Worm (Caenorhabditis elegans): ENCODE data around the gene Y26E6A.3.

Y26E6A.3 gene

ce11 chrX:13936719-13937118 is 27.0 kb upstream of the Y26E6A.3 start:
- no peak for TF ChIP-seq F44E2.7 (GFP tag; IDR thresholded peaks at IDR 0.05)
- no peak for TF ChIP-seq egl-43 (GFP tag; IDR thresholded peaks at IDR 0.05)
- TF ChIP-seq F49E8.2 (tag; optimal IDR thresholded peaks at IDR 0.05; ENCODE audit: borderline replicate concordance) = no peak
- peak; percentile 50 for TF ChIP-seq mxl-3 (GFP tag; optimal IDR thresholded peaks at IDR 0.05)
- peak in 1 of 2 experiments; percentile 79 for TF ChIP-seq unc-62 (GFP tag; optimal IDR thresholded peaks at IDR 0.05 in 1 of 2)
- TF ChIP-seq unc-62 (tag; optimal IDR thresholded peaks at IDR 0.05) = no peak
- TF ChIP-seq egl-27 (tag; optimal IDR thresholded peaks at IDR 0.05) = no peak
- TF ChIP-seq nhr-42 (GFP tag; IDR thresholded peaks at IDR 0.05) = no peak
- TF ChIP-seq nhr-28 (tag; optimal IDR thresholded peaks at IDR 0.05) = peak; percentile 4
- TF ChIP-seq hlh-11 (tag; optimal IDR thresholded peaks at IDR 0.05) = peak; percentile 23
- no peak for TF ChIP-seq daf-8 (GFP tag; IDR thresholded peaks at IDR 0.05)
- no peak for TF ChIP-seq snpc-4 (tag; optimal IDR thresholded peaks at IDR 0.05)

ce11 chrX:13935615-13936014 is 25.9 kb upstream of the Y26E6A.3 start:
- TF ChIP-seq set-16 (GFP tag; IDR thresholded peaks at IDR 0.05) (peak; percentile 83), ceh-44 (GFP tag; IDR thresholded peaks at IDR 0.05) (0 out of 2 replicates have a peak, but pooled peaks have one; percentile 9)

ce11 chrX:13934574-13934973 is 24.8 kb upstream of the Y26E6A.3 start, which contains the start of gene elt-3:
TSS of gene elt-3 (plus strand) at chrX:13934874.
- TF ChIP-seq ceh-62 (tag; optimal IDR thresholded peaks at IDR 0.05) (no peak), lin-13 (GFP tag; optimal IDR thresholded peaks at IDR 0.05) (no peak), nhr-11 (tag; optimal IDR thresholded peaks at IDR 0.05) (no peak), ZK337.2 (GFP tag; IDR thresholded peaks at IDR 0.05) (no peak), nhr-48 (tag; optimal IDR thresholded peaks at IDR 0.05) (no peak), zip-2 (tag; optimal IDR thresholded peaks at IDR 0.05) (no peak), Y48G9A.11 (GFP tag; IDR thresholded peaks at IDR 0.05) (no peak), madf-9 (GFP tag; conservative IDR thresholded peaks at IDR 0.05) (no peak), T20F7.1 (GFP tag; optimal IDR thresholded peaks at IDR 0.05) (no peak), mes-2 (tag; optimal IDR thresholded peaks at IDR 0.05; ENCODE audit: poor library complexity, severe bottlenecking) (no peak), lin-38 (GFP tag; IDR thresholded peaks at IDR 0.05) (no peak), nhr-41 (GFP tag; IDR thresholded peaks at IDR 0.05) (no peak), nhr-42 (GFP tag; IDR thresholded peaks at IDR 0.05) (no peak), F26F4.8 (GFP tag; conservative IDR thresholded peaks at IDR 0.05) (no peak), nhr-6 (tag; optimal IDR thresholded peaks at IDR 0.05) (no peak)

- TF ChIP-seq mep-1 (tag; optimal IDR thresholded peaks at IDR 0.05) = no peak
- no peak for TF ChIP-seq F26F4.8 (GFP tag; conservative IDR thresholded peaks at IDR 0.05)
- no peak for TF ChIP-seq lin-38 (GFP tag; IDR thresholded peaks at IDR 0.05)
- no peak for TF ChIP-seq dmd-8 (GFP tag; IDR thresholded peaks at IDR 0.05)
- no peak for TF ChIP-seq unc-62 (GFP tag; optimal IDR thresholded peaks at IDR 0.05 in 1 of 2)
- no peak for TF ChIP-seq unc-62 (tag; optimal IDR thresholded peaks at IDR 0.05)
- no peak for TF ChIP-seq madf-9 (GFP tag; conservative IDR thresholded peaks at IDR 0.05)
- TF ChIP-seq tra-1 (GFP tag; IDR thresholded peaks at IDR 0.05) = no peak
- TF ChIP-seq cey-2 (tag; optimal IDR thresholded peaks at IDR 0.05; ENCODE audit: borderline replicate concordance, insufficient read depth) = no peak
- no peak for TF ChIP-seq ceh-62 (tag; optimal IDR thresholded peaks at IDR 0.05)
- no peak for TF ChIP-seq vab-7 (GFP tag; IDR thresholded peaks at IDR 0.05)
- no peak for TF ChIP-seq mxl-3 (GFP tag; optimal IDR thresholded peaks at IDR 0.05)
- TF ChIP-seq aly-2 (tag; optimal IDR thresholded peaks at IDR 0.05) = no peak
- TF ChIP-seq php-3 (GFP tag; IDR thresholded peaks at IDR 0.05) = no peak
- no peak for TF ChIP-seq nhr-77 (tag; optimal IDR thresholded peaks at IDR 0.05)
- no peak for TF ChIP-seq unc-130 (GFP tag; optimal IDR thresholded peaks at IDR 0.05)
- TF ChIP-seq zag-1 (tag; optimal IDR thresholded peaks at IDR 0.05) = no peak
- TF ChIP-seq ceh-28 (tag; optimal IDR thresholded peaks at IDR 0.05) = no peak
- TF ChIP-seq T20F7.1 (GFP tag; optimal IDR thresholded peaks at IDR 0.05) = no peak
- TF ChIP-seq nhr-111 (GFP tag; optimal IDR thresholded peaks at IDR 0.05) = no peak
Observed at ce11 chrX:13929534-13929933, 19.8 kb upstream of the Y26E6A.3 start, which contains the start of gene meg-1. TSS of gene meg-1 (minus strand) at chrX:13929634.
